Worm (Caenorhabditis elegans) whole organism, L4/young adult: ENCODE results near the gene lgc-10.
A peak's percentile ranks its signal among the peaks of the same experiment; 100 is the strongest.

Experiments used
- W03F9.2 ChIP-seq: fragments of 150-350 bp; optimal IDR thresholded peaks from 2 replicates; lab custom pipeline; 2014; ENCODE audit warnings: missing biosample characterization, missing genetic modification characterization
- dao-5 ChIP-seq: sonication (generic microtip); optimal IDR thresholded peaks from 2 replicates; lab custom pipeline; 2016; ENCODE audit warnings: missing genotype, missing genetic modification characterization, moderate library complexity, missing compliant biosample characterization
- him-1 ChIP-seq: sonication (generic microtip); optimal IDR thresholded peaks from 2 replicates; lab custom pipeline; 2016; ENCODE audit warnings: missing genotype, missing genetic modification reagents, missing genetic modification characterization, missing compliant biosample characterization

lgc-10 gene

DNA sequence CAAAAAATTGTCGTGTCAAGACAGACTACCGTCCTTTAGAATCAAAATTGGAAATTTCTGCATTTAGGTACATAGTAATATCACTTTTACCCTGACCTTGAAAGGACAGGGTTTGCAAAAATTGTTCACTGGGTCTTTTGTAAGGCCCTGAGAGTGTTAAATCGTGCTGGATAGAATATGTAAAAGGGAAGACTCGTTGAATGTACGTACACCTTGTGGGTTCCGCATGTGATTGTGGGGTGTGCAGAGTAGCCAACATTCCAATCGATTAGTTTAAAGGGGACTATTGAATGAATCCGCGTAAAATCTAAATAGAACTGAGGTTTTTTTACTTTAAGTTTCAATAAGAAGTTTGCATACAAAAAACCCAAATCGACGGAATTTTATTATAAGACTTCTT, 3.2 kb upstream of the lgc-10 start:
- TF ChIP-seq W03F9.2 (no peak), him-1 (tag; lab: Kevin White, UChicago) (no peak), dao-5 (tag; lab: Kevin White, UChicago) (no peak)

DNA sequence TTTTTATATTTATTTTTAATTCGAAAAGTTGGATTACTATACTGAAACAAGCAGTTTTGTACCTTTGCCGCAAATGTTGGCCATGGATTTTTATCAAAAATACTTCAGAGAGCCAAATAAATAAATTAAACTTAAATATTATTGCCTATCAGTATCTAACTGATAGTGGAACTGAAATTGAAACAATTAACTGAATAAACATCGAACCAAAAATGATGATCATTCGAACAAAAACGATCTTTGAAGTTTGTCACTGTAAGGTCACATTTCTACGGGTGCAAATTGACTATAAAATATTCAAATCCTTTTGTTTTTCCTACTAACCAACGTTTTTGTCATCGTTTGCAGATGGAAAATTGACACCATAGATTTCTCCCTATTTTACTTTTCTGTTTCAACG, 14.4 kb downstream of the lgc-10 start:
- TF ChIP-seq dao-5 (tag; lab: Kevin White, UChicago), result no peak
- no peak for TF ChIP-seq him-1 (tag; lab: Kevin White, UChicago)
- TF ChIP-seq W03F9.2, result no peak

DNA sequence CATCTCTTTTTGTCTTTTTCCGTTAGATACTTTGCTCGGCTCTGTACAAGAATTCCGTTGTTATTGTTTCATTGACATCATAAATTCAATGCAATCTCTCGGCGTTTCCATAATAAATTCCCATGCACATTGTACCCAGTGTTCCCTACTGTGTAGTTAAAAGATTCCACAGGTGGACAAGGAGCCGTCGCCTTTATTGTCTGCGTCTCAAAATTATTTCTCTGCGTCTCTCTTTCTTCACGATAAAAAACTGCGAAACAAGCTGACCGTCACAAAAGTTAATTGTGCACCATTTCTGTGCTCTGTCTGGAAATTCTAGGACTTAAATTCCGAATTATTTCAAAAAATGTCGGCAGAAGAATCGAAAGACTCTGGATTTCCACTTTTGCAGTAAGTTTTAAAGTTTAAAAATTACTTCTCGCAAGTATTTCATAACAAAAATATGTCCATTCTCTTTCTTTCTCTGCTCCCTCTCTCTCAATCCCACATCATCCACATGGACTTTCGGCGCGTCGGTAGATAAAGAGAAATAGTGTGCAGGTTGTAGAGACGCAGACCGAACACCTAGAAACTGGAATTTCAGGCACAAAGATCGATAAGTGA, 15.3 kb downstream of the lgc-10 start:
- TF ChIP-seq dao-5 (tag; lab: Kevin White, UChicago), result no peak
- no peak for TF ChIP-seq W03F9.2
- TF ChIP-seq him-1 (tag; lab: Kevin White, UChicago), result no peak

DNA sequence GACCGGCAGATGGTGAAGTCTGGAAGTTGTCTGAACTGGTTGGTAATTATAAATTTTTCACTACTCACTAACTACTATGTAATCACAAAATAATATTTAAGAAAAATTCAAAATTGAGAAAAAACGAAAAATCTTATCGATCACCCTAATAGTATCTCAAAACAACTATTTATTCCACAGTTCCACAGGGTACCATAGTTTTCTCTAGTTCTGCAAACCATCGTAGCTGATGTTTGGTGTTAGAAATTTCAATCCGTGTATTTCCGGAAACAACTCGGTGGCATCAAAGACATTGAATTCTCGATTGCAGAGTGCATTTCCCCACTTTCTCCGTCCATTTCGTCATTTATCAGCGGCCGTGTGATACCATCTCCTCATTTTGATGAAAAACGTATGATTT, 15.8 kb downstream of the lgc-10 start, which contains the start of gene Y73B6BL.31:
TSS of gene Y73B6BL.31 (plus strand) at position 301 of the 400 bp plus-strand sequence.
- TF ChIP-seq W03F9.2 (no peak), dao-5 (tag; lab: Kevin White, UChicago) (no peak), him-1 (tag; lab: Kevin White, UChicago) (no peak)

DNA sequence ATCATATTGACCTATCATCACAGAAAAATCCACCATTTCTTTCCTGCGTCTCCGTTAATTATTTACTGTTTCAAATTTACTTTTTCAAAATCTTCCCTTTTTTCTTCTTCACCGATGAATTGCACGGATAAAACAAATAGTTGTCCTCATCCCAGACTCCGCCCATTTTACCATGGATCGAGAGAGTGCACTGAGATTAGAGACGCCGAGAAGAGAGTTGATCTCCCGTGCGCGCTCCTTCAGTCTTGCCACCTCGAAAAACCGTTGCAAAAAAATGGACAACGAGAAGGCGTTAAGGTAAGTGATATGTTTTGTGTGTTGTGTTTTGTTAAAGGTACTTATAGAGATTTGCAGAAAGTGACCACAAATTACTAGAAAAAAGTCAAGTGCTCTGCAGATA, 19.3 kb downstream of the lgc-10 start, which contains the start of gene dlc-5:
TSS of gene dlc-5 (plus strand) at position 154 of the 400 bp plus-strand sequence.
- TF ChIP-seq him-1 (tag; lab: Kevin White, UChicago) (no peak), W03F9.2 (no peak), dao-5 (tag; lab: Kevin White, UChicago) (no peak)

DNA sequence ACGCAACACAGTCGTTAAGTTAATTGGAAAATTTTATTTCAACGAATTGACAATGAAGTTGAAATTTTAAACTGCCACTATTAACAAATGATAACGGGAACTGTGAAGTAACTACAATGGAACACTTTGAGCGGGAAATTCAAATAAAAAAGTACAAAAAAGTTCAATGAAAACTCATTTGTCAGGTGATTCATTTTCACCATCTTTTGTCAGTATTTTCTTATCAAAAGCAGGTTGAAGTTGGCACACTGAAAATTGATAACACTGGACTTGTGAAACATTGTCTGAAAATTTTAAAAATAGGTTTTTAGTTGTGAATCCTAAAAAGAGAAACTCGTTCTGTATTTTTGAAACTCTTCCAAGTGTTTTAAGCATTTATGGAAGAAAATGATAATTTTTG, 23.9 kb downstream of the lgc-10 start:
- no peak for TF ChIP-seq dao-5 (tag; lab: Kevin White, UChicago)
- peak; percentile 2 for TF ChIP-seq W03F9.2
- no peak for TF ChIP-seq him-1 (tag; lab: Kevin White, UChicago)

DNA sequence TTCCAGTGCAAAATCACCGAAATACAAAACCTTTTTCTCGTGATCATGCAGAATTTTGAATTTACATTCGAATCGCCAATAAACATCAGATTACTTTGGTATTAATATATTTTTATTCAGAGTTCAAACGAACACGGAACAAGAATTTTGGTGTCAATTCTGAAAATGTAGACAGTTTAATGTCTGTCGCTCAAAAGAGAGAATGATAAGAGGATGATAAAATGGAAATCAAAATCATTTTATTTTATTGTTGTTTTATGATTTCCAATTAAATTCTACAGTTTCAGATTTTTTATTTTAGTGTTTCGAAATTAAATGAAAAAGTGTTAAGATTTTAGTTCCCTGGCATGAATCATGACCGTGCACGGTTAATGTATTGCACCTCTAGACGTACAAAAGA, 25.0 kb downstream of the lgc-10 start:
- TF ChIP-seq dao-5 (tag; lab: Kevin White, UChicago), result no peak
- TF ChIP-seq him-1 (tag; lab: Kevin White, UChicago), result no peak
- TF ChIP-seq W03F9.2, result no peak

DNA sequence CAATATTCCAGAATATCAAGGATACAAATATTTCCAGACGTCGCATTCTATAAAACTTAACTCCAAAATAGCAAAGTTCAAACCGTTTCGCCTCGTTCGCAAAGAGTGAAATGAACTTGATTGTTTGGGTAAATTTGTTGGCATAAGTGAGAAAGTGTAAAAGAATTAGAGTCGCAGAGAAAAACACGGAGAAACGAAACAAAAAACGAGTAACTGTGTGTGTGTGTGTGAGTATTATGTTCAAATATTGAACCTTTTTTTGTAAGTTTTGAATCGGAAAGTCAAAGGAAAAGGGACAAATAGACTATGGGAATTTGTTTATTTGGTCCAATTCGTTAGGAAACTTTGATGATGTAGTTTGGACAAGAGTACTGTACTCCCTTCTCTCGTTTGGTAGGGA, 25.8 kb downstream of the lgc-10 start, which contains the start of gene acp-7:
TSS of gene acp-7 (minus strand) at position 101 of the 400 bp plus-strand sequence.
- no peak for TF ChIP-seq W03F9.2
- TF ChIP-seq him-1 (tag; lab: Kevin White, UChicago), result no peak
- no peak for TF ChIP-seq dao-5 (tag; lab: Kevin White, UChicago)

DNA sequence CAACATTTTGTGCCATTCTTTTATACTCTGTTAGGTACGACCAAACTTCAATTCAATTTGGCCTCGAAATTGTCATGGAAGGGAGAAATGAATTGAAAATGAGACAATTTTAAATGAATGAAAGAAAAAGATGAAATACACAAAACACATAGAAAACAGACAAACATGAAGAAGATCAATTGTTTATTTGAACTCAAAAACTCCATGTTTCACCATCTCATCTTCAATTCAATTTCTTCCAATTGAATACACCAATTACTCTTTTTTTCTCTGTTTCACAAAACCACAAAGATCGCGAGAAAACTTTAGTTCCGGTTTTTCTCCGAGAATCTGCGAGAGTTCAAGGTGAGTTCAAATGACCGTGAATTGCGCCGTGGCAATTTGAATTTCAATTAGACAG, 30.1 kb downstream of the lgc-10 start:
- TF ChIP-seq W03F9.2, result no peak

DNA sequence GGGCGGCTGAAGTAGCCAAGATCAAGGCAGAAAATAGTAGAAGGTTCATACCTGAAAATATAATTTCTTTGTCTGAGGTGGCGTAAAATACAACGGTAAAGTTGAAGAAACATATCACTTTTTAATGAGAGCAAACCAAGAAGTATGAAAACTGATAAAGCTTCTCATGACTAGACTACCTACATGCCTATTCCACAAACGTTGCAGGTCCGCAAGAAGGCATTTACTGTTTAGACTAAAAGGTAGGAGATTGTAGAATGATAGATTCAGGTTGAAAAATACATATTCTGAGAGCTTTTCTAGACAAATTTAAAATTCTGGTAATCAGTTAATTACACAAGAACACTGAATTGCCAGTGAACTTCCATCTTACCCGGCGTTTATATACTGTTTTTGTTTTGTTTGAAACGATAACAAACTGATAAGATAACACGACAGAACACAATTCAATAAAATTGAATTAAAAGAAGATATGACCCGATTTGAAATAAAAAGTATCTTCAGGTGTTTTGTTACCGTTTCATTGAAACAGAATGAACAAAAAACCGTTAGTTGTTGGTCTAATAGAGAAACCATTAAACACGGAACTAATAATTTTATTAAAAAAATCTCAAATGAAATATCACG, 31.2 kb downstream of the lgc-10 start, which contains the start of gene acp-6:
TSS of gene acp-6 (minus strand) at position 51 of the 627 bp plus-strand sequence.
- TF ChIP-seq W03F9.2, result no peak
- TF ChIP-seq him-1 (tag; lab: Kevin White, UChicago), result no peak
- no peak for TF ChIP-seq dao-5 (tag; lab: Kevin White, UChicago)

DNA sequence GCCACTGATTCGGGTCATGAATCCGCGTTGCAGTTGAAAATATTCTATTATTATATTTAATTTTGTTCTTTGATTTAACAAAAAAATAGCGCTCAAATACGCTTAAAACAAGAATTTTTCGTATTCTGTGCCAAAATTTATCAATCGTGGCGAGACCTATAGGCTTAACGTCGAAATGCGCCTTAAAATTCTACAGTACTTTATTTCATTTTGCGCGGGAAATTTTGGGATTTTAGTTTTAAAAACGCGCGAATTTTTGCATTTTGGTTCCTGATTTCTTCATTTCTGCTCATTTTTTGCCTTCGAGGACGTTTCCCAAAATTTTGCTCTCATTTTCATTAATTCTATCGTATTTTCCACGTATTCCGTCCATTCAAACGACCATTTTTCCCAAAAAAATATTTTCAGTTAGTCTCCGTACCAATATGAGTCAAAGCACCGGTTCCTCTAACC, 36.2 kb downstream of the lgc-10 start, which contains the start of gene puf-11:
TSS of gene puf-11 (plus strand) at position 403 of the 453 bp plus-strand sequence.
- no peak for TF ChIP-seq W03F9.2
- TF ChIP-seq dao-5 (tag; lab: Kevin White, UChicago), result no peak
- TF ChIP-seq him-1 (tag; lab: Kevin White, UChicago), result no peak

DNA sequence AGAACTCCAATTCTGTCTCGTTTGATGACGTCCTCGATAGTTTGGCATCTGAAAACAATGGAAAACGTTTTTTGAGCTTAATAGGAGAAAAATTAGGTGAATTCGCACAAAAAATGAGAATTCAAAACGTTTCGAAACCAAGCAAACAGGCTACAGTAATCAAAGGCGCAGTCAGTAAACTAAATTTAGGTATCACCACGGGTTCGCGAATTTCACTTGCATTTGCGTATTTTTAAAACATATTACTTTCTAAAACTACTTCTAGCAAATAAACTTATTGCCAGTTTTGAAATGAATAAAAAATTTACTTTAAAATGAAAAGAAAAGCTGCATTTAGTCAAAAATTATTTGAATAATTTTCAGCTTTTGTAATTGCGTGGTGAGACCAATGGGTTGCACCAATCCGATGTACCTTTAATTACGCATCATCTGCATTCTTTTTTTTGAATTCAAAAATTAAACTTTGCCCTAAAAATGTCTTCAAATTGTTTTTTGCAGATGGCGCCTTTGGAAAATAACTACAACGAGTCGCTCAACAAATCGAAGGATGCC, 38.3 kb downstream of the lgc-10 start, which contains the start of the genes Y73B6BL.23 and htp-2:
TSS of gene Y73B6BL.23 (minus strand) at position 51 of the 552 bp plus-strand sequence.
TSS of gene htp-2 (plus strand) at position 492 of the 552 bp plus-strand sequence.
- TF ChIP-seq him-1 (tag; lab: Kevin White, UChicago) (no peak), dao-5 (tag; lab: Kevin White, UChicago) (no peak), W03F9.2 (no peak)

DNA sequence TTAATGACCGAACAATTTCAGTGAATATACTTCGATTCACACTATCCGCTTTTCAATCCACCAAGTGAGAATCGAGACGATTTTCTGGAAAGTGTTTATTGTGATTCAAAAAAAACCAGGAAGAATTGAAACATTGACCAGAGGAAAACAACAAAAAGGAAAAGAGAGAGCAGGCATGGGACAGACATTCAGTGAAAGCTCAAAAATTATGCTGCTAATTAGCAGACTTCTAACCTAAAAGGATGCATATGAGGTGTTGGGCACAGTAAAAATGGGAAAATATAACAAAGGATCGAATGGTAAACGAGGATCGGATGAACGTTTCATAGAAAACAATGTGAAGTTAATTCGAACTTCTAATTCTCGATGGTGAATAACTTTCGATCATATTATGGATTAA, 39.8 kb downstream of the lgc-10 start:
- TF ChIP-seq W03F9.2 (no peak), him-1 (tag; lab: Kevin White, UChicago) (no peak), dao-5 (tag; lab: Kevin White, UChicago) (no peak)

DNA sequence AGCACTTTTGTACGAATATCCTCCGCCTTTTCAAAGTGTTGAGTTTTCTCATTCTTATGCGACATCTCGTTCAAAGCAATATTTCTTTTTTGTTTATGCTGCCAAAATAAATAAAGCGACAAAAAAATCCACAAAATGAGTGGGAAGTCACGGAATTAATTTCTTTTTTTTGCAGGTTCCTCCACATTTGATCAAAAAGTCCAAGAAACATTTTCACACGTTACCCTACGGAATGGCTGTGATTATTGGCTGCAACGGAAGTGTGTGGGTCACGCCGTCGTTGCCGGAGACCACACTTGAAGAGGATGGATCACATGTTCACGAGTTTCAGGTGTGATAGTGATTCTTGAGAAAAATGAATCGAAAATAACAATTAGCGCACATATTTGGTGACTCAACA, 40.8 kb downstream of the lgc-10 start, which contains the start of gene Y73B6BL.22:
TSS of gene Y73B6BL.22 (minus strand) at position 101 of the 400 bp plus-strand sequence.
- TF ChIP-seq W03F9.2 (no peak), him-1 (tag; lab: Kevin White, UChicago) (no peak), dao-5 (tag; lab: Kevin White, UChicago) (no peak)
